Fruit fly (Drosophila melanogaster) whole organism, embryonic: Measurements from ENCODE around the gene Dh44.

Source experiments
- Aef1 ChIP-seq: fragments of 200-800 bp; sonication (Bioruptor generic); IDR thresholded peaks from 3 replicates; pipeline ENCODE4 v1.3.6; 2022; ENCODE audit warnings: missing biosample characterization, missing genetic modification characterization
- CG10147 ChIP-seq: fragments of 200-800 bp; sonication (Bioruptor generic); optimal IDR thresholded peaks from 2 replicates; lab custom pipeline; 2019; ENCODE audit warnings: missing biosample characterization, mild to moderate bottlenecking, missing genetic modification characterization, moderate library complexity
- CG12769 ChIP-seq: fragments of 200-800 bp; sonication (Bioruptor generic); optimal IDR thresholded peaks from 2 replicates; lab custom pipeline; 2019; ENCODE audit warnings: missing biosample characterization, mild to moderate bottlenecking, missing genetic modification characterization, moderate library complexity
- CG13123 ChIP-seq: fragments of 200-800 bp; sonication (Bioruptor generic); optimal IDR thresholded peaks from 2 replicates; lab custom pipeline; 2016; ENCODE audit warnings: missing biosample characterization, missing genetic modification characterization
- CG13287 ChIP-seq: fragments of 200-800 bp; sonication (Bioruptor generic); IDR thresholded peaks from 2 replicates; pipeline ENCODE4 v1.3.6; 2022; ENCODE audit warnings: missing biosample characterization, missing genetic modification characterization; ENCODE audit not compliant: partially characterized antibody
- CG13624 ChIP-seq: fragments of 200-800 bp; sonication (Bioruptor generic); optimal IDR thresholded peaks from 2 replicates; lab custom pipeline; 2016; ENCODE audit warnings: missing biosample characterization, missing genetic modification characterization
- CG14667 ChIP-seq: fragments of 200-800 bp; sonication (Bioruptor generic); IDR thresholded peaks from 2 replicates; pipeline ENCODE4 v1.3.6; 2022; ENCODE audit warnings: missing biosample characterization, missing genetic modification characterization
- CG14965 ChIP-seq: fragments of 200-800 bp; sonication (Bioruptor generic); optimal IDR thresholded peaks from 2 replicates; lab custom pipeline; 2016; ENCODE audit warnings: missing biosample characterization, missing genetic modification characterization, borderline replicate concordance
- CG15073 ChIP-seq: fragments of 200-800 bp; sonication (Bioruptor generic); optimal IDR thresholded peaks from 2 replicates; lab custom pipeline; 2016; ENCODE audit warnings: missing biosample characterization, missing genetic modification characterization
- CG15696 ChIP-seq: fragments of 200-800 bp; sonication (Bioruptor generic); optimal IDR thresholded peaks from 2 replicates; lab custom pipeline; 2019; ENCODE audit warnings: missing biosample characterization, mild to moderate bottlenecking, missing genetic modification characterization, moderate library complexity
- CG17328 ChIP-seq: fragments of 200-800 bp; sonication (Bioruptor generic); IDR thresholded peaks from 2 replicates; pipeline ENCODE4 v1.3.6; 2022; ENCODE audit warnings: missing biosample characterization, missing genetic modification characterization
- CG17568 ChIP-seq: fragments of 200-800 bp; sonication (Bioruptor generic); optimal IDR thresholded peaks from 2 replicates; lab custom pipeline; 2018; ENCODE audit warnings: missing biosample characterization, mild to moderate bottlenecking, missing genetic modification characterization, moderate library complexity
- CG18011 ChIP-seq: fragments of 200-800 bp; sonication (Bioruptor generic); optimal IDR thresholded peaks from 2 replicates; lab custom pipeline; 2017; ENCODE audit warnings: missing biosample characterization, missing genetic modification characterization, mild to moderate bottlenecking, moderate library complexity, missing genotype
- CG18262 ChIP-seq: fragments of 200-800 bp; optimal IDR thresholded peaks from 3 replicates; lab custom pipeline; 2019; ENCODE audit warnings: missing biosample characterization, mild to moderate bottlenecking, missing genetic modification characterization, moderate library complexity
- CG34422 ChIP-seq: fragments of 200-800 bp; sonication (Bioruptor generic); IDR thresholded peaks from 3 replicates; pipeline ENCODE4 v1.3.6; 2022; ENCODE audit warnings: missing biosample characterization, missing genetic modification characterization
- CG3847 ChIP-seq: fragments of 200-800 bp; sonication (Bioruptor generic); IDR thresholded peaks from 2 replicates; pipeline ENCODE4 v1.3.6; 2022; ENCODE audit warnings: missing biosample characterization, missing genetic modification characterization
- CG4730 ChIP-seq: fragments of 200-800 bp; sonication (Bioruptor generic); IDR thresholded peaks from 2 replicates; pipeline ENCODE4 v1.3.6; 2022; ENCODE audit warnings: missing biosample characterization, missing genetic modification characterization
- CG6272 ChIP-seq: fragments of 200-800 bp; sonication (Bioruptor generic); IDR thresholded peaks from 2 replicates; pipeline ENCODE4 v1.3.6; 2022; ENCODE audit warnings: missing biosample characterization, missing genetic modification characterization
- CG6791 ChIP-seq: fragments of 200-800 bp; sonication (Bioruptor generic); IDR thresholded peaks from 3 replicates; pipeline ENCODE4 v1.3.6; 2022; ENCODE audit warnings: missing biosample characterization, missing genetic modification characterization; ENCODE audit not compliant: partially characterized antibody
- CG7556 ChIP-seq: fragments of 200-800 bp; sonication (Bioruptor generic); optimal IDR thresholded peaks from 2 replicates; lab custom pipeline; 2017; ENCODE audit warnings: missing biosample characterization, mild to moderate bottlenecking, missing genetic modification characterization
- CG7745 ChIP-seq: fragments of 200-800 bp; sonication (Bioruptor generic); optimal IDR thresholded peaks from 2 replicates; lab custom pipeline; 2018; ENCODE audit warnings: missing biosample characterization, mild to moderate bottlenecking, missing genetic modification characterization, moderate library complexity
- CG9876 ChIP-seq: fragments of 200-800 bp; sonication (Bioruptor generic); optimal IDR thresholded peaks from 2 replicates; lab custom pipeline; 2016; ENCODE audit warnings: missing biosample characterization, missing genetic modification characterization
- CrebB ChIP-seq: fragments of 200-800 bp; sonication (Bioruptor generic); optimal IDR thresholded peaks from 3 replicates; lab custom pipeline; 2018; ENCODE audit warnings: missing biosample characterization, mild to moderate bottlenecking, missing genetic modification characterization
- Dip2 ChIP-seq: fragments of 200-800 bp; sonication (Bioruptor generic); IDR thresholded peaks from 2 replicates; pipeline ENCODE4 v1.3.6; 2022; ENCODE audit warnings: missing biosample characterization, missing genetic modification characterization
- Fer2 ChIP-seq: fragments of 200-800 bp; sonication (Bioruptor generic); optimal IDR thresholded peaks from 2 replicates; lab custom pipeline; 2018; ENCODE audit warnings: missing biosample characterization, mild to moderate bottlenecking, missing genetic modification characterization, moderate library complexity
- Lim3 ChIP-seq: fragments of 200-800 bp; sonication (Bioruptor generic); IDR thresholded peaks from 2 replicates; pipeline ENCODE4 v1.3.6; 2022; ENCODE audit warnings: missing biosample characterization, missing genetic modification characterization
- Lpt ChIP-seq: fragments of >200 bp; optimal IDR thresholded peaks from 2 replicates; lab custom pipeline; 2018; ENCODE audit warnings: missing biosample characterization, missing genetic modification characterization
- Myb ChIP-seq: fragments of 200-800 bp; sonication (Bioruptor generic); optimal IDR thresholded peaks from 2 replicates; lab custom pipeline; 2016; ENCODE audit warnings: missing biosample characterization, missing genetic modification characterization
- Pdp1 ChIP-seq, 2 experiments: fragments of 200-800 bp; sonication (Bioruptor generic); optimal IDR thresholded peaks; 3 replicates each; lab custom pipeline; 2016; ENCODE audit warnings: missing biosample characterization in 2 of 2, missing genetic modification characterization in 2 of 2, mild to moderate bottlenecking in 1 of 2, moderate library complexity in 1 of 2
- Rx ChIP-seq: fragments of 200-800 bp; sonication (Bioruptor generic); IDR thresholded peaks from 2 replicates; pipeline ENCODE4 v1.3.6; 2022; ENCODE audit warnings: missing biosample characterization, missing genetic modification characterization
- Sry-β ChIP-seq: fragments of 200-800 bp; sonication (Bioruptor generic); optimal IDR thresholded peaks from 2 replicates; lab custom pipeline; 2018; ENCODE audit warnings: missing biosample characterization, mild to moderate bottlenecking, missing genetic modification characterization, moderate library complexity
- Sry-δ ChIP-seq: fragments of 200-800 bp; sonication (Bioruptor generic); optimal IDR thresholded peaks from 2 replicates; lab custom pipeline; 2016; ENCODE audit warnings: missing biosample characterization, missing genetic modification characterization
- ab ChIP-seq: fragments of 200-800 bp; sonication (Bioruptor generic); optimal IDR thresholded peaks from 2 replicates; lab custom pipeline; 2016; ENCODE audit warnings: missing biosample characterization, missing genetic modification characterization
- ac ChIP-seq: fragments of 200-800 bp; sonication (Bioruptor generic); optimal IDR thresholded peaks from 3 replicates; lab custom pipeline; 2017; ENCODE audit warnings: missing biosample characterization, mild to moderate bottlenecking, missing genetic modification characterization
- ara ChIP-seq: fragments of 200-800 bp; sonication (Bioruptor generic); IDR thresholded peaks from 2 replicates; pipeline ENCODE4 v1.3.6; 2022; ENCODE audit warnings: missing biosample characterization, missing genetic modification characterization
- ash1 ChIP-seq: fragments of 200-800 bp; sonication (Bioruptor generic); optimal IDR thresholded peaks from 2 replicates; lab custom pipeline; 2018; ENCODE audit warnings: missing biosample characterization, mild to moderate bottlenecking, missing genetic modification characterization
- az2 ChIP-seq: fragments of 200-800 bp; sonication (Bioruptor generic); optimal IDR thresholded peaks from 3 replicates; lab custom pipeline; 2016; ENCODE audit warnings: missing biosample characterization, missing genetic modification characterization
- bab2 ChIP-seq: fragments of 200-800 bp; sonication (Bioruptor generic); optimal IDR thresholded peaks from 2 replicates; lab custom pipeline; 2016; ENCODE audit warnings: missing biosample characterization, missing genetic modification characterization
- dati ChIP-seq: fragments of 200-800 bp; sonication (Bioruptor generic); IDR thresholded peaks from 2 replicates; pipeline ENCODE4 v1.3.6; 2022; ENCODE audit warnings: missing biosample characterization, missing genetic modification characterization
- ems ChIP-seq: fragments of 200-800 bp; sonication (Bioruptor generic); optimal IDR thresholded peaks from 3 replicates; lab custom pipeline; 2016; ENCODE audit warnings: missing biosample characterization, missing genetic modification characterization
- gfzf ChIP-seq: fragments of 200-800 bp; sonication (Bioruptor generic); optimal IDR thresholded peaks from 2 replicates; lab custom pipeline; 2016; ENCODE audit warnings: missing biosample characterization, mild to moderate bottlenecking, missing genetic modification characterization, moderate library complexity
- grau ChIP-seq: fragments of 200-800 bp; optimal IDR thresholded peaks from 3 replicates; lab custom pipeline; 2019; ENCODE audit warnings: missing biosample characterization, mild to moderate bottlenecking, missing genetic modification characterization, moderate library complexity
- gro ChIP-seq: fragments of 200-800 bp; sonication (Bioruptor generic); optimal IDR thresholded peaks from 2 replicates; lab custom pipeline; 2016; ENCODE audit warnings: missing biosample characterization, missing genetic modification characterization
- hb ChIP-seq: fragments of 200-800 bp; sonication (Bioruptor generic); IDR thresholded peaks from 3 replicates; pipeline ENCODE4 v1.3.6; 2022; ENCODE audit warnings: missing biosample characterization, missing genetic modification characterization; ENCODE audit not compliant: partially characterized antibody
- insv ChIP-seq, 2 experiments: fragments of 200-800 bp; sonication (Bioruptor generic); optimal IDR thresholded peaks; 3 replicates each; lab custom pipeline; 2016 to 2018; ENCODE audit warnings: missing biosample characterization in 2 of 2, missing genetic modification characterization in 2 of 2
- nerfin-2 ChIP-seq: fragments of 200-800 bp; sonication (Bioruptor generic); IDR thresholded peaks from 2 replicates; pipeline ENCODE4 v1.3.6; 2022; ENCODE audit warnings: missing biosample characterization, missing genetic modification characterization; ENCODE audit not compliant: partially characterized antibody
- onecut ChIP-seq: fragments of 200-800 bp; sonication (Bioruptor generic); IDR thresholded peaks from 2 replicates; pipeline ENCODE4 v1.3.6; 2022; ENCODE audit warnings: missing biosample characterization, missing genetic modification characterization
- rib ChIP-seq: fragments of 200-800 bp; sonication (Bioruptor generic); IDR thresholded peaks from 2 replicates; pipeline ENCODE4 v1.3.6; 2022; ENCODE audit warnings: missing biosample characterization, missing genetic modification characterization
- salm ChIP-seq: fragments of 200-800 bp; sonication (Bioruptor generic); optimal IDR thresholded peaks from 2 replicates; lab custom pipeline; 2018; ENCODE audit warnings: missing biosample characterization, mild to moderate bottlenecking, missing genetic modification characterization
- twi ChIP-seq: fragments of 200-800 bp; optimal IDR thresholded peaks from 2 replicates; lab custom pipeline; 2019; ENCODE audit warnings: missing biosample characterization, mild to moderate bottlenecking, missing genetic modification characterization, moderate library complexity

Gene Dh44

DNA sequence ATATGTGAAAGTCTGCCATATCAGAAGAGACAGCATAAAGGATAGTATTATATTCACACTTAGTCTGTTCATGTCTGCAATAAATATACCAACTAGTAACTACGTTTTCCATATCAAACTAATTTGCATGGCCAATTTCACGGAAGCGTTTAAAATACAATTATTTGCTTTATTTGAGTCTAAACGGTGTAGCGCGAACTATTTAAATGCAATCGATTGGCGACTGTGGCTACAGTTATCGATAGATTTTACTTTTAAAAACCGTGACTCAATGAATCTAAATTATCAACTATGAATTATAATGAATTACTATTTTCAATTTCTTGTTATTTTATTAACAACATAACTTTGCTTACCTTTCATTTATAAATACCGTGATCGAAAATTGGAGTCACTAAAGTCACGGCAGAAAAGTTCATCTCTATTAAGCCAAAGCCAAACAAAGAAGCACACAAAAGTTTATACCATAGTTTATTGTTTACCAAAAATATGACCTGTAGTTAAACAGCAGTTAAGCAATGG lies 11.0 kb upstream of the Dh44 start, which contains the start of the genes CG9427 and CG8319 (continued):
- peak; percentile 52 for TF ChIP-seq Fer2 (tag; lab: Kevin White, UChicago)
- peak; percentile 33 for TF ChIP-seq CG18011 (GFP tag; lab: Kevin White, UChicago)
- TF ChIP-seq CG34422 (GFP tag; lab: Robert Waterston, UW): no peak; the same call in 2 of the 3 replicates
- peak; percentile 62 for TF ChIP-seq Sry-β (GFP tag; lab: Kevin White, UChicago)
- peak; percentile 33 for TF ChIP-seq salm (tag; lab: Kevin White, UChicago)
- TF ChIP-seq CG17328: peak; percentile 26; the same call in 1 of the 2 replicates
- peak; percentile 37 for TF ChIP-seq CG13123 (GFP tag; lab: Kevin White, UChicago)
- no peak for TF ChIP-seq Dip2 (GFP tag; lab: Robert Waterston, UW)
- peak; percentile 77 for TF ChIP-seq CrebB (tag; lab: Kevin White, UChicago)
- TF ChIP-seq Lim3 (GFP tag; lab: Robert Waterston, UW): no peak
- TF ChIP-seq CG9876 (GFP tag; lab: Kevin White, UChicago): no peak
- no peak for TF ChIP-seq rib (GFP tag; lab: Robert Waterston, UW)
- TF ChIP-seq gfzf: peak; percentile 24
- peak; percentile 61 for TF ChIP-seq CG18262
- no peak for TF ChIP-seq ab
- TF ChIP-seq twi (tag; lab: Kevin White, UChicago): peak; percentile 20
- TF ChIP-seq ems (GFP tag; lab: Kevin White, UChicago): peak; percentile 66
- TF ChIP-seq Sry-δ (GFP tag; lab: Kevin White, UChicago): peak; percentile 90
- TF ChIP-seq gro (GFP tag; lab: Kevin White, UChicago): peak; percentile 66
- TF ChIP-seq onecut (GFP tag; lab: Robert Waterston, UW): no peak
- peak; percentile 67 for TF ChIP-seq Myb (GFP tag; lab: Kevin White, UChicago)
- peak; percentile 33; the same call in 1 of the 3 replicates for TF ChIP-seq Aef1 (GFP tag; lab: Robert Waterston, UW)
- TF ChIP-seq grau: peak; percentile 70
- TF ChIP-seq CG10147 (GFP tag; lab: Kevin White, UChicago): peak; percentile 70
- TF ChIP-seq CG4730 (GFP tag; lab: Robert Waterston, UW): no peak
- no peak for TF ChIP-seq CG14965
- peak; percentile 73; the same call in 2 of the 3 replicates for TF ChIP-seq CG6791 (GFP tag; lab: Robert Waterston, UW)
- TF ChIP-seq ac (GFP tag; lab: Kevin White, UChicago): no peak
- TF ChIP-seq CG15696: peak; percentile 52
- peak; percentile 55 for TF ChIP-seq CG3847 (GFP tag; lab: Robert Waterston, UW)
- TF ChIP-seq CG17568 (GFP tag; lab: Kevin White, UChicago): no peak
- peak; percentile 37 for TF ChIP-seq CG12769 (tag; lab: Kevin White, UChicago)
- TF ChIP-seq insv (GFP tag; optimal IDR thresholded peaks at IDR 0.05; lab: Kevin White, UChicago): no peak
- no peak for TF ChIP-seq Lpt (GFP tag; lab: Kevin White, UChicago)
- TF ChIP-seq hb (GFP tag; lab: Robert Waterston, UW): peak; percentile 74
- TF ChIP-seq ara (GFP tag; lab: Robert Waterston, UW): peak; percentile 23; the same call in 1 of the 2 replicates
- TF ChIP-seq nerfin-2: peak; percentile 60
- no peak for TF ChIP-seq CG15073 (GFP tag; lab: Kevin White, UChicago)
- TF ChIP-seq Pdp1 (GFP tag; optimal IDR thresholded peaks at IDR 0.05; lab: Kevin White, UChicago): peak; percentile 52 to 54
- TF ChIP-seq bab2 (GFP tag; lab: Kevin White, UChicago): peak; percentile 42
- TF ChIP-seq Rx (GFP tag; lab: Robert Waterston, UW): no peak
- no peak for TF ChIP-seq CG7745 (tag; lab: Kevin White, UChicago)
- TF ChIP-seq CG13624: peak; percentile 42
- no peak for TF ChIP-seq dati (GFP tag; lab: Robert Waterston, UW)
- TF ChIP-seq CG13287: peak; percentile 96
- no peak for TF ChIP-seq CG14667
- TF ChIP-seq ash1 (GFP tag; lab: Kevin White, UChicago): no peak
- no peak for TF ChIP-seq CG6272 (GFP tag; lab: Robert Waterston, UW)
- TF ChIP-seq az2 (GFP tag; lab: Kevin White, UChicago): peak; percentile 51
- TF ChIP-seq CG7556: peak; percentile 32
